Worm (Caenorhabditis elegans) whole organism, L1 larva: ENCODE data around the gene F48B9.3.

Experiments used
- ama-1 ChIP-seq: fragments of 150-350 bp; optimal IDR thresholded peaks from 2 replicates; lab custom pipeline; 2014
- lin-39 ChIP-seq: fragments of 150-350 bp; optimal IDR thresholded peaks from 2 replicates; lab custom pipeline; 2014; ENCODE audit warnings: missing biosample characterization, missing genetic modification reagents, missing genetic modification characterization
- mdl-1 ChIP-seq, 2 experiments: fragments of 150-350 bp; optimal IDR thresholded peaks; 2 replicates each; lab custom pipeline; 2014 to 2017; ENCODE audit warnings: missing biosample characterization in 2 of 2, missing genetic modification characterization in 2 of 2, inconsistent platforms in 1 of 2
- mep-1 ChIP-seq: fragments of 150-350 bp; optimal IDR thresholded peaks from 2 replicates; lab custom pipeline; 2014; ENCODE audit warnings: missing biosample characterization, missing genetic modification characterization
- nhr-11 ChIP-seq: fragments of 150-350 bp; optimal IDR thresholded peaks from 2 replicates; lab custom pipeline; 2014; ENCODE audit warnings: missing biosample characterization, missing genetic modification characterization
- nhr-237 ChIP-seq: fragments of 150-350 bp; optimal IDR thresholded peaks from 2 replicates; lab custom pipeline; 2014; ENCODE audit warnings: missing biosample characterization, missing genetic modification characterization
- unc-86 ChIP-seq: sonication (generic microtip); optimal IDR thresholded peaks from 2 replicates; lab custom pipeline; 2016; ENCODE audit warnings: missing genetic modification characterization, missing compliant biosample characterization

DNA sequence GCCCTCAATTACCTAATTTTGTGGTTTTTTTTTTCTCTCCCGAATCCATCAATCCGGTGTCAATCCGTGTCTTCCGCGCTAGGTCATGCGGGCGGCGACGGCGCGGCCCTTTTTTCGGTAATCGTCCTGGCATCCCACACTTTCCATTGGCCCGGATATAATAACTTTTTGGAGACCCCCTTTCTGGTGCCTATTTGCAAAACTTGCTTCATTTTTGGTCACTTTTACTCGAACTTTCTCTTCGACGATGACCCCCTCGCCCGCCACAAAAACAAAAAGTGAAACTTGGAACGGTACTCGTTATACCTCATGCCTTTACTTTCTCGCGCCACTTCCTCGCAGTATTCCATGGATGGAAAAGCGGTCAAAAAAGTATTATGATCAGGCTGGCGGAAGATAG lies 49.6 kb downstream of the F48B9.3 start:
- TF ChIP-seq mep-1 (tag; lab: Kevin White, UChicago) (no peak), nhr-237 (no peak), lin-39 (tag; lab: Kevin White, UChicago) (no peak), mdl-1 (tag; optimal IDR thresholded peaks at IDR 0.05; lab: Kevin White, UChicago) (no peak), ama-1 (lab: Kevin White, UChicago) (no peak), unc-86 (tag; lab: Kevin White, UChicago) (no peak), nhr-11 (tag; lab: Kevin White, UChicago) (no peak)
